Worm (Caenorhabditis elegans): Measurements from ENCODE around the gene Y73C8B.1.

Y73C8B.1 gene

DNA sequence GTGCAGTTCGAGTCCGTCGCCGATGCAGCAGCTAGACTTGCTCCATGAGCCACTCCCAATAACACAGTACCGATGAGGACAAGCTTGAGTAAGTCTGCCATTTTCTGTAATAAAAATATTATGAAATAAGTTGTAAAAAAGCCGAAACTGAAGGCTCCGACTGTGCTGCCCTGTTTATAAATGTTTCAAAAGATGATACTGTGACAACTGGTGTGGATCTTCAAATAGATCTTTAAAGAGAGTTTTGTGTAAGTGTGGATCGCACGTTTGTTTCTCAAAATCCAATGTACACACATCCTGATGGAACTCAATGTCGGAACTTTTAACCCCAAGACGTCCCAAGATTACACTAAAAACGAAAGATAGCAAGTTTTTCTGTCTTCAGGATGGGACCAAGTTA is 28.0 kb downstream of the Y73C8B.1 start, which contains the start of gene C36C5.15:
Gene C36C5.15 (minus strand): TSS at position 101 of the 400 bp plus-strand sequence.
- no peak for TF ChIP-seq hlh-26 (GFP tag; conservative IDR thresholded peaks at IDR 0.05)
- TF ChIP-seq somi-1 (GFP tag; optimal IDR thresholded peaks at IDR 0.05), result no peak
- TF ChIP-seq madf-10 (tag; optimal IDR thresholded peaks at IDR 0.05), result no peak
- TF ChIP-seq mxl-1 (tag; optimal IDR thresholded peaks at IDR 0.05), result no peak
- no peak for TF ChIP-seq dpl-1 (GFP tag; optimal IDR thresholded peaks at IDR 0.05)
- no peak for TF ChIP-seq ceh-79 (tag; optimal IDR thresholded peaks at IDR 0.05)

DNA sequence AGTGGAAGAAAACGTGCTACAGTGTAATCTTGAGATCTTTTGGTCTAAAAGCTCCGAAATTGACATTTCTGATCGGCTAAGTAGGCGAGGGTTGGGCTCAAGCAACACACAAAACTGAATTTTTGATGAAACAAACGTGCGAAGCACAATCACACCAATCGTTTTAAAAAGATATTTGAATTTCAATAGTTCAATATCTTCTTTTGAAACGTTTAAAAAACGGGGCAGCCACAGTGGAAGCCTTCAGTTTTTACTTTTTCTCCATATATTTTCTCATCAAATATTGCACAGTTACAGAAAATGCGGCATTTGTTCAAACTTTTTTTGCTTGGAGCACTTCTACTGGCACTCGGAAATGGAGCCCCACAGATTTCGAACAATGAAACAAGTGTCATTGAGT is 30.4 kb downstream of the Y73C8B.1 start, which contains the start of gene C36C5.4:
Gene C36C5.4 (plus strand): TSS at position 301 of the 400 bp plus-strand sequence.
- TF ChIP-seq tlf-1 (GFP tag; optimal IDR thresholded peaks at IDR 0.05) (no peak), F23B12.7 (tag; optimal IDR thresholded peaks at IDR 0.05; ENCODE audit: insufficient read depth) (no peak), rcor-1 (GFP tag; IDR thresholded peaks at IDR 0.05) (no peak), ztf-26 (tag; optimal IDR thresholded peaks at IDR 0.05) (no peak), unc-62 (GFP tag; optimal IDR thresholded peaks at IDR 0.05) (no peak), snpc-1.3 (tag; optimal IDR thresholded peaks at IDR 0.05; ENCODE audit: insufficient read depth) (no peak), hlh-12 (tag; optimal IDR thresholded peaks at IDR 0.05) (no peak)

DNA sequence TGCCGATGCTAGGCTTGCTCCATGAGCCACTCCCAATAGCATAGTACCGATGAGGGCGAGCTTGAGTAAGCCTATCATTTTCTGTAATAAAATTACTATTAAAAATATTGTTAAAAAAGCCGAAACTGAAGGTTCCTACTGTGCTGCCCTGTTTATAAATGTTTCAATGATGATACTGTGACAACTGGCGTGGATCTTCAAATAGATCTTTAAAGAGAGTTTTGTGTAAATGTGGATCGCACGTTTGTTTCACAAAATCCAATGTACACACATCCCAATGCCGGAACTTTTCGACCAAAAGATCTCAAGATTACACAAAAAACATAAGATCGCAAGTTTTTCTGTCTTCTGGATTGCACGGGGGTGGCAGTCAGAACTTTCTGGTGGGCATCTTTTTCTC is 31.2 kb downstream of the Y73C8B.1 start, which contains the start of gene C36C5.14:
Gene C36C5.14 (minus strand): TSS at position 101 of the 400 bp plus-strand sequence.
- TF ChIP-seq let-526 (GFP tag; IDR thresholded peaks at IDR 0.05), result no peak
- no peak for TF ChIP-seq F23B12.7 (tag; optimal IDR thresholded peaks at IDR 0.05; ENCODE audit: insufficient read depth)
- no peak for TF ChIP-seq xnd-1 (tag; optimal IDR thresholded peaks at IDR 0.05)
- TF ChIP-seq Y53F4B.3 (GFP tag; IDR thresholded peaks at IDR 0.05), result no peak
- no peak for TF ChIP-seq rcor-1 (GFP tag; IDR thresholded peaks at IDR 0.05)
- TF ChIP-seq attf-6 (GFP tag; IDR thresholded peaks at IDR 0.05), result no peak
- TF ChIP-seq madf-10 (tag; optimal IDR thresholded peaks at IDR 0.05), result no peak
- no peak for TF ChIP-seq attf-5 (GFP tag; optimal IDR thresholded peaks at IDR 0.05)
- TF ChIP-seq ets-4 (GFP tag; optimal IDR thresholded peaks at IDR 0.05), result no peak
- no peak for TF ChIP-seq Y95B8A.8 (GFP tag; IDR thresholded peaks at IDR 0.05)
- TF ChIP-seq dpff-1 (tag; optimal IDR thresholded peaks at IDR 0.05), result no peak
- TF ChIP-seq ztf-28 (GFP tag; IDR thresholded peaks at IDR 0.05), result no peak
- TF ChIP-seq hsf-1 (GFP tag; IDR thresholded peaks at IDR 0.05), result no peak
- no peak for TF ChIP-seq tlf-1 (GFP tag; optimal IDR thresholded peaks at IDR 0.05)
- no peak for TF ChIP-seq F39B2.1 (GFP tag; IDR thresholded peaks at IDR 0.05)
- no peak for TF ChIP-seq rpc-1 (optimal IDR thresholded peaks at IDR 0.05)
- TF ChIP-seq rpc-1 (tag; optimal IDR thresholded peaks at IDR 0.05), result no peak
- TF ChIP-seq aptf-3 (GFP tag; IDR thresholded peaks at IDR 0.05), result no peak
- TF ChIP-seq cebp-2 (GFP tag; IDR thresholded peaks at IDR 0.05), result no peak

DNA sequence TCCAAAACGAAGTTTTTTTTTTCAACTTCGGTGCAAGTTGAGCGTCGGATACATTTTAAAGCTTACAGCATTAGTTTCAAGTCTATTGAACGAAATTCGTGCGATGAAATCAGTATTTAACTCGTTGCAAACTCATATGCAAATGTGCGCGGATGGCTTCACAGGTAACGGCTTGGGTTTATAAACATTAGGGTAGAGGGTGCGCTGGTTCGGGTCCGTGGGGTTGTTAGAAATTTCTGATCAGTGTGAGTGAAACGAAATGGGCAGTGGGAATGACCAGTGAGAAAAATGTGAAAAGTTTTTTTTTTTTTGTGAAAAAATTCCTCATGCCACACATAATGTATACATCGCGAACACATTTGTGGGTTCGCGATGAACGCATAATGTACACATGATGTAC is 33.5 kb downstream of the Y73C8B.1 start:
- no peak for TF ChIP-seq ztf-26 (tag; optimal IDR thresholded peaks at IDR 0.05)
- peak; percentile 69 for TF ChIP-seq snpc-4 (GFP tag; optimal IDR thresholded peaks at IDR 0.05)
- TF ChIP-seq snpc-4 (tag; optimal IDR thresholded peaks at IDR 0.05), result peak in 1 of 4 experiments; percentile 59
- TF ChIP-seq mxl-1 (tag; optimal IDR thresholded peaks at IDR 0.05), result peak; percentile 47
- TF ChIP-seq F23B12.7 (tag; optimal IDR thresholded peaks at IDR 0.05; ENCODE audit: insufficient read depth), result no peak
- TF ChIP-seq snpc-3.4 (tag; optimal IDR thresholded peaks at IDR 0.05), result peak; percentile 1
- no peak for TF ChIP-seq F22D6.2 (tag; optimal IDR thresholded peaks at IDR 0.05)
- TF ChIP-seq zfh-2 (GFP tag; conservative IDR thresholded peaks at IDR 0.05), result no peak
- TF ChIP-seq B0336.3 (GFP tag; IDR thresholded peaks at IDR 0.05), result no peak
- TF ChIP-seq ztf-18 (tag; optimal IDR thresholded peaks at IDR 0.05), result peak; percentile 30
- no peak for TF ChIP-seq pha-4 (tag; optimal IDR thresholded peaks at IDR 0.05)
- peak; percentile 27; the same call in 1 of the 2 replicates for TF ChIP-seq madf-8 (GFP tag; conservative IDR thresholded peaks at IDR 0.05)
- no peak for TF ChIP-seq hlh-12 (tag; optimal IDR thresholded peaks at IDR 0.05)
- no peak for TF ChIP-seq F10E7.11 (tag; optimal IDR thresholded peaks at IDR 0.05)
- 0 out of 2 replicates have a peak, but pooled peaks have one; percentile 18 for TF ChIP-seq aptf-2 (GFP tag; conservative IDR thresholded peaks at IDR 0.05)
- TF ChIP-seq let-526 (GFP tag; IDR thresholded peaks at IDR 0.05), result no peak
- TF ChIP-seq nhr-80 (tag; optimal IDR thresholded peaks at IDR 0.05), result no peak
- TF ChIP-seq nhr-179 (tag; optimal IDR thresholded peaks at IDR 0.05), result no peak
- TF ChIP-seq D2030.7 (GFP tag; IDR thresholded peaks at IDR 0.05), result peak; percentile 63
- TF ChIP-seq C06A6.2 (GFP tag; conservative IDR thresholded peaks at IDR 0.05), result no peak
- TF ChIP-seq ztf-3 (GFP tag; optimal IDR thresholded peaks at IDR 0.05), result no peak
- TF ChIP-seq lsl-1 (GFP tag; optimal IDR thresholded peaks at IDR 0.05), result peak; percentile 40

Measured in whole organism, young adult.